Worm (Caenorhabditis elegans) whole organism, L1 larva: Measurements from ENCODE around the gene F26D2.10.

ENCODE experiments used
- ama-1 ChIP-seq: fragments of 150-350 bp; optimal IDR thresholded peaks from 2 replicates; lab custom pipeline; 2014
- ets-5 ChIP-seq: fragments of 200-800 bp; sonication (Bioruptor generic); IDR thresholded peaks from 2 replicates; pipeline ENCODE4 v1.3.6; 2022; ENCODE audit warnings: missing genetic modification characterization, missing compliant biosample characterization
- fkh-8 ChIP-seq: sonication (generic microtip); optimal IDR thresholded peaks from 2 replicates; lab custom pipeline; 2016; ENCODE audit warnings: mild to moderate bottlenecking, missing genetic modification characterization, missing compliant biosample characterization
- lin-13 ChIP-seq: fragments of 150-350 bp; optimal IDR thresholded peaks from 2 replicates; lab custom pipeline; 2014; ENCODE audit warnings: missing biosample characterization, missing genetic modification reagents, missing genetic modification characterization
- lsy-2 ChIP-seq, 2 experiments: fragments of 150-350 bp; optimal IDR thresholded peaks; 2 replicates each; lab custom pipeline; 2014; ENCODE audit warnings: missing biosample characterization in 2 of 2, missing genetic modification characterization in 2 of 2
- mdl-1 ChIP-seq, 2 experiments: fragments of 150-350 bp; optimal IDR thresholded peaks; 2 replicates each; lab custom pipeline; 2014 to 2017; ENCODE audit warnings: missing biosample characterization in 2 of 2, missing genetic modification characterization in 2 of 2, inconsistent platforms in 1 of 2
- nhr-28 ChIP-seq: fragments of 150-350 bp; optimal IDR thresholded peaks from 2 replicates; lab custom pipeline; 2014; ENCODE audit warnings: missing biosample characterization, missing genetic modification characterization
- nhr-76 ChIP-seq: sonication (generic microtip); optimal IDR thresholded peaks from 2 replicates; lab custom pipeline; 2017; ENCODE audit warnings: missing biosample characterization, missing genetic modification characterization
- skn-1 ChIP-seq: fragments of 150-350 bp; optimal IDR thresholded peaks from 2 replicates; lab custom pipeline; 2014; ENCODE audit warnings: missing biosample characterization, missing genetic modification characterization
- ztf-11 ChIP-seq, 2 experiments: sonication (generic microtip); optimal IDR thresholded peaks; 2 replicates each; lab custom pipeline; 2016 to 2017; ENCODE audit warnings: missing genetic modification characterization in 2 of 2, missing biosample characterization in 1 of 2, missing compliant biosample characterization in 1 of 2

DNA sequence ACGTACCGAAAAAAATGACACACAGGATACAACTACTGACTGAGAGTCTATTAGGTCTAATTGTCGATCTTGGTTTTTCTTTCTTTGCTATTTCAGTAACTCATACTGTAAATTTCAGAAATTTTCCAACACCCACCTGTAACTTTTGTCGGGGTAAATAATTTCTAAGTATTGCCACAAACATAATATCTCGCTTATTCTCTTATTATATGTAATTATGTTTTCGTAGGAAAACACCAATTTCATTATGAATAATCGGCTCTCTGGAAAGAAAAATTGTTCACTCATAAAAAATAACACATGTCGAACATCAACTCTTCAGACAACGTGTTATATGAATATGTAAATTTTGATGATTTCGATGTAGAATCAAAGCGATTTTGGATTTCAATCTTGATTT, 8.7 kb downstream of the F26D2.10 start, which contains the start of gene srw-48:
- TF ChIP-seq mdl-1 (tag; optimal IDR thresholded peaks at IDR 0.05; lab: Kevin White, UChicago) (no peak), skn-1 (no peak), ztf-11 (tag; optimal IDR thresholded peaks at IDR 0.05; lab: Kevin White, UChicago) (no peak), fkh-8 (tag; lab: Kevin White, UChicago) (no peak), lin-13 (GFP tag; lab: Kevin White, UChicago) (no peak), ets-5 (GFP tag; lab: Robert Waterston, UW) (no peak), lsy-2 (tag; optimal IDR thresholded peaks at IDR 0.05; lab: Kevin White, UChicago) (no peak), nhr-76 (tag; lab: Kevin White, UChicago) (no peak), ama-1 (no peak), nhr-28 (tag; lab: Kevin White, UChicago) (no peak)
